In genomic region chrX:6719259-6719658, dm6 we compare ENCODE assay signal across 5 fruit fly cellular contexts.
TF ChIP-seq lines count a peak whose summit lies in the region.

No protein-coding gene starts in this region.

- no peak for TF ChIP-seq CTCF in whole organism, embryonic (GFP tag; optimal IDR thresholded peaks at IDR 0.05; lab: Kevin White, UChicago)

TF ChIP-seq in whole organism, adult, 20 proteins besides CTCF, POLR2A, EP300 and RAD21:
- TF ChIP-seq bab1 (GFP tag; optimal IDR thresholded peaks at IDR 0.05; lab: Kevin White, UChicago): peak; percentile 21
- no peak for TF ChIP-seq CG12768 (GFP tag; optimal IDR thresholded peaks at IDR 0.05; lab: Kevin White, UChicago)
- TF ChIP-seq tj (GFP tag; optimal IDR thresholded peaks at IDR 0.05; lab: Kevin White, UChicago): peak; percentile 18
- peak; percentile 21 for TF ChIP-seq CG7101 (tag; optimal IDR thresholded peaks at IDR 0.05; lab: Kevin White, UChicago)
- no peak for TF ChIP-seq CG14711 (tag; optimal IDR thresholded peaks at IDR 0.05; lab: Kevin White, UChicago)

TF ChIP-seq in whole organism, embryonic, 481 proteins besides CTCF, POLR2A, EP300 and RAD21 (continues in another document):
- TF ChIP-seq row (GFP tag; IDR thresholded peaks at IDR 0.05; lab: Robert Waterston, UW) (peak; percentile 28; the same call in 1 of the 3 replicates), CG16815 (GFP tag; optimal IDR thresholded peaks at IDR 0.05; lab: Kevin White, UChicago) (no peak), B-H1 (GFP tag; IDR thresholded peaks at IDR 0.05; lab: Robert Waterston, UW) (no peak), gfzf (GFP tag; optimal IDR thresholded peaks at IDR 0.05; lab: Kevin White, UChicago) (no peak), cad (GFP tag; optimal IDR thresholded peaks at IDR 0.05; lab: Kevin White, UChicago) (no peak), br (optimal IDR thresholded peaks at IDR 0.05; lab: Kevin White, UChicago) (no peak), CG11723 (GFP tag; optimal IDR thresholded peaks at IDR 0.05; lab: Kevin White, UChicago) (no peak), onecut (GFP tag; IDR thresholded peaks at IDR 0.05; lab: Robert Waterston, UW) (no peak), CG11093 (GFP tag; IDR thresholded peaks at IDR 0.05; lab: Robert Waterston, UW) (no peak), CG13123 (GFP tag; optimal IDR thresholded peaks at IDR 0.05; lab: Kevin White, UChicago) (no peak), pan (optimal IDR thresholded peaks at IDR 0.05; lab: Kevin White, UChicago) (no peak), pan (GFP tag; optimal IDR thresholded peaks at IDR 0.05 in 1 of 2, IDR thresholded peaks at IDR 0.05 in 1 of 2) (peak in 1 of 2 experiments; percentile 33), Spps (tag; optimal IDR thresholded peaks at IDR 0.05; lab: Kevin White, UChicago) (no peak), CG9215 (GFP tag; IDR thresholded peaks at IDR 0.05; lab: Robert Waterston, UW) (no peak), HHEX (GFP tag; optimal IDR thresholded peaks at IDR 0.05; lab: Kevin White, UChicago) (peak; percentile 32), mam (GFP tag; optimal IDR thresholded peaks at IDR 0.05; lab: Kevin White, UChicago) (no peak), CG1647 (GFP tag; optimal IDR thresholded peaks at IDR 0.05; lab: Kevin White, UChicago) (no peak), Dek (tag; optimal IDR thresholded peaks at IDR 0.05; lab: Kevin White, UChicago) (peak; percentile 20), CG3065 (GFP tag; optimal IDR thresholded peaks at IDR 0.05; lab: Kevin White, UChicago) (no peak), CG16863 (GFP tag; optimal IDR thresholded peaks at IDR 0.05; lab: Kevin White, UChicago) (no peak), danr (GFP tag; IDR thresholded peaks at IDR 0.05; lab: Robert Waterston, UW) (no peak), CHES-1-like (GFP tag; optimal IDR thresholded peaks at IDR 0.05; lab: Kevin White, UChicago) (no peak), esg (GFP tag; conservative IDR thresholded peaks at IDR 0.05; lab: Robert Waterston, UW) (no peak)

TF ChIP-seq in whole organism, prepupa, 60 proteins besides CTCF, POLR2A, EP300 and RAD21:
- TF ChIP-seq CG10669 (GFP tag; optimal IDR thresholded peaks at IDR 0.05; lab: Kevin White, UChicago): peak; percentile 6
- no peak for TF ChIP-seq Hr4 (GFP tag; optimal IDR thresholded peaks at IDR 0.05; lab: Kevin White, UChicago)
- TF ChIP-seq Met (GFP tag; optimal IDR thresholded peaks at IDR 0.05; lab: Kevin White, UChicago): peak; percentile 9
- TF ChIP-seq CG6163 (GFP tag; IDR thresholded peaks at IDR 0.05; lab: Robert Waterston, UW): 0 out of 3 replicates have a peak, but pooled peaks have one; percentile 45
- peak; percentile 59 for TF ChIP-seq svp (GFP tag; lab: Kevin White, UChicago)
- TF ChIP-seq CG15336 (GFP tag; IDR thresholded peaks at IDR 0.05; lab: Robert Waterston, UW): peak; percentile 48
- TF ChIP-seq CG16779 (tag; optimal IDR thresholded peaks at IDR 0.05; lab: Kevin White, UChicago): no peak
- no peak for TF ChIP-seq cyc (GFP tag; optimal IDR thresholded peaks at IDR 0.05; lab: Kevin White, UChicago)
- TF ChIP-seq dac (GFP tag; optimal IDR thresholded peaks at IDR 0.05; lab: Kevin White, UChicago): no peak
- TF ChIP-seq Gug (GFP tag; IDR thresholded peaks at IDR 0.05; lab: Robert Waterston, UW): no peak
- no peak for TF ChIP-seq CG4318 (GFP tag; optimal IDR thresholded peaks at IDR 0.05; lab: Kevin White, UChicago)
- TF ChIP-seq Eip78C (GFP tag; lab: Kevin White, UChicago): peak; percentile 66
- TF ChIP-seq CG8119 (GFP tag; IDR thresholded peaks at IDR 0.05; lab: Robert Waterston, UW): peak; percentile 48; the same call in 2 of the 3 replicates
- no peak for TF ChIP-seq net (GFP tag; optimal IDR thresholded peaks at IDR 0.05; lab: Kevin White, UChicago)

TF ChIP-seq in whole organism, pupa, 21 proteins besides CTCF, POLR2A, EP300 and RAD21:
- peak; percentile 48; the same call in 2 of the 3 replicates for TF ChIP-seq CG4496 (GFP tag; IDR thresholded peaks at IDR 0.05; lab: Robert Waterston, UW)
- TF ChIP-seq Ets98B (GFP tag; IDR thresholded peaks at IDR 0.05; lab: Robert Waterston, UW): peak; percentile 37
- peak; percentile 1 for TF ChIP-seq CG9948 (tag; optimal IDR thresholded peaks at IDR 0.05; lab: Kevin White, UChicago)
- peak; percentile 49; the same call in 1 of the 2 replicates for TF ChIP-seq CG32121 (GFP tag; IDR thresholded peaks at IDR 0.05; lab: Robert Waterston, UW)
- TF ChIP-seq D1 (tag; optimal IDR thresholded peaks at IDR 0.05; lab: Kevin White, UChicago): peak; percentile 7
- TF ChIP-seq CG17806 (tag; optimal IDR thresholded peaks at IDR 0.05; lab: Kevin White, UChicago): peak; percentile 25
- TF ChIP-seq CG12605 (GFP tag; IDR thresholded peaks at IDR 0.05; lab: Robert Waterston, UW): no peak
- no peak for TF ChIP-seq EcR (GFP tag; optimal IDR thresholded peaks at IDR 0.05; lab: Kevin White, UChicago)
- TF ChIP-seq CG8301 (tag; optimal IDR thresholded peaks at IDR 0.05; lab: Kevin White, UChicago): peak; percentile 14

TF ChIP-seq in whole organism, wandering third instar larva, 38 proteins besides CTCF, POLR2A, EP300 and RAD21:
- TF ChIP-seq HLH106 (tag; optimal IDR thresholded peaks at IDR 0.05; lab: Kevin White, UChicago): no peak
- no peak for TF ChIP-seq rgr (GFP tag; optimal IDR thresholded peaks at IDR 0.05; lab: Kevin White, UChicago)
- TF ChIP-seq OdsH (GFP tag; optimal IDR thresholded peaks at IDR 0.05; lab: Kevin White, UChicago): no peak
- TF ChIP-seq Hnf4 (GFP tag; optimal IDR thresholded peaks at IDR 0.05; lab: Kevin White, UChicago): no peak
- TF ChIP-seq GATAd (GFP tag; optimal IDR thresholded peaks at IDR 0.05; lab: Kevin White, UChicago): no peak
- no peak for TF ChIP-seq Abd-B (GFP tag; optimal IDR thresholded peaks at IDR 0.05; lab: Kevin White, UChicago)
- no peak for TF ChIP-seq Rel (GFP tag; optimal IDR thresholded peaks at IDR 0.05; lab: Kevin White, UChicago)
- TF ChIP-seq Rel (tag; optimal IDR thresholded peaks at IDR 0.05; lab: Kevin White, UChicago): peak; percentile 73
- peak; percentile 32 for TF ChIP-seq Dfd (GFP tag; optimal IDR thresholded peaks at IDR 0.05; lab: Kevin White, UChicago)
